Worm (Caenorhabditis elegans) whole organism, L1 larva: ENCODE results near the gene B0035.21.

Experiments
- ces-1 ChIP-seq: fragments of 150-350 bp; optimal IDR thresholded peaks from 2 replicates; lab custom pipeline; 2014; ENCODE audit warnings: missing biosample characterization, missing genetic modification reagents, missing genetic modification characterization
- elt-3 ChIP-seq, 6 experiments: fragments of 150-350 bp in 1 of 6; sonication (generic microtip); optimal IDR thresholded peaks; 2 replicates each; lab custom pipeline; 2017 to 2018; ENCODE audit warnings: missing biosample characterization in 6 of 6, missing genetic modification characterization in 6 of 6, inconsistent platforms in 1 of 6
- irx-1 ChIP-seq: sonication (generic microtip); optimal IDR thresholded peaks from 2 replicates; lab custom pipeline; 2016; ENCODE audit warnings: missing genetic modification characterization, missing compliant biosample characterization
- lin-35 ChIP-seq, 2 experiments: fragments of 150-350 bp; optimal IDR thresholded peaks; 2 replicates each; lab custom pipeline; 2014; ENCODE audit warnings: missing biosample characterization in 2 of 2, missing genetic modification characterization in 2 of 2, missing genetic modification reagents in 2 of 2
- mep-1 ChIP-seq: fragments of 150-350 bp; optimal IDR thresholded peaks from 2 replicates; lab custom pipeline; 2014; ENCODE audit warnings: missing biosample characterization, missing genetic modification characterization
- nhr-237 ChIP-seq: fragments of 150-350 bp; optimal IDR thresholded peaks from 2 replicates; lab custom pipeline; 2014; ENCODE audit warnings: missing biosample characterization, missing genetic modification characterization
- pag-3 ChIP-seq: sonication (generic microtip); optimal IDR thresholded peaks from 2 replicates; lab custom pipeline; 2017; ENCODE audit warnings: missing genetic modification characterization, mild to moderate bottlenecking, missing compliant biosample characterization, antibody characterized with exemption, borderline replicate concordance; ENCODE audit not compliant: insufficient read depth
- sox-4 ChIP-seq: sonication (generic microtip); optimal IDR thresholded peaks from 2 replicates; lab custom pipeline; 2016; ENCODE audit warnings: missing genetic modification characterization, missing compliant biosample characterization
- unc-62 ChIP-seq: fragments of 150-350 bp; optimal IDR thresholded peaks from 2 replicates; lab custom pipeline; 2014; ENCODE audit warnings: missing biosample characterization, missing genetic modification reagents, missing genetic modification characterization

DNA sequence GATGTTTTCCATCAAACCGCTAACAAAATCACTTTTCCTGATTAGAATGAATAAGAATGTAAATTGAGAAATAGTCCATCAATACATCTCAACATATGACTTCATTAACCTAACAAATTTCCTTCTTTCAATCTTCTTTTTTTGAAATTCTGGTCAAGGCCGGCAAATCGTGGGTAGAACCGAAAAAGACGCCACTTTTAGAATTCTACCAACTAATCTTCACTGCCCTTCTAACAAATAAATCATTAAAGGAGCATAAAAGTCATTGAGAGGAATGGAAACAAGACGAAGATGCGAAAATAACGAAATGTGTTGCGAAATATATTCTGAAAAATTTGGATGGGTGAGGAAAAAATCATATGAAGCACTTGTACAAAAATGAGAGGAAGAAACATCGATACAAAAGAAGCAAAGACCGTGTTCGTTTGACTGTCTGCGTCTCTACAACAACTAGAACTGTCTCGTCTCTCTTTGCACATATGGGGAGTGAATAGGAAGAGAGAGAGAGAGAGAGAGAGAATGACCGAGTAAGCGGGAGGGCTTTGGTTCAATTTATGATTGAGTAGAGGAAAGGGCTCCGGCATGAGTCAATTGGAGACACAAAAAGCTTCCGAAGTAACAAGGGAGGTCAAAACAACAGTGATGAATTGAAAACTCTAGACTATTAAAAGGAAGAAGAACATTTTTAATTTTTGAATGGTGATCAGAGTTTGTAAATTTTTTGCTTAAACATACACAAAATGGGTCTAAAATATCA lies 36.9 kb downstream of the B0035.21 start:
- TF ChIP-seq elt-3 (tag; optimal IDR thresholded peaks at IDR 0.05; lab: Kevin White, UChicago): no peak
- TF ChIP-seq unc-62 (GFP tag; lab: Kevin White, UChicago): no peak
- peak in 1 of 2 experiments; percentile 63 for TF ChIP-seq lin-35 (GFP tag; optimal IDR thresholded peaks at IDR 0.05; lab: Kevin White, UChicago)
- no peak for TF ChIP-seq pag-3 (tag; lab: Kevin White, UChicago)
- no peak for TF ChIP-seq sox-4 (tag; lab: Kevin White, UChicago)
- TF ChIP-seq irx-1 (tag; lab: Kevin White, UChicago): no peak
- TF ChIP-seq nhr-237 (tag; lab: Kevin White, UChicago): no peak
- no peak for TF ChIP-seq ces-1
- peak; percentile 34 for TF ChIP-seq mep-1
